Worm (Caenorhabditis elegans): ENCODE measurements around the gene srj-5.

Gene srj-5

ce11 chrV:654402-654801, 1.6 kb upstream of the srj-5 start, which contains the start of gene srj-6:
Gene srj-6, minus strand, starts transcription at chrV:654502.
- TF ChIP-seq Y75B8A.6 (GFP tag; IDR thresholded peaks at IDR 0.05) (no peak), nhr-111 (GFP tag; optimal IDR thresholded peaks at IDR 0.05) (no peak), rbr-2 (tag; optimal IDR thresholded peaks at IDR 0.05) (no peak), duxl-1 (tag; optimal IDR thresholded peaks at IDR 0.05; ENCODE audit: poor library complexity) (no peak), dve-1 (tag; optimal IDR thresholded peaks at IDR 0.05; ENCODE audit: insufficient read depth) (no peak), fos-1 (tag; optimal IDR thresholded peaks at IDR 0.05) (no peak), hif-1 (tag; optimal IDR thresholded peaks at IDR 0.05) (no peak), F44E2.7 (GFP tag; IDR thresholded peaks at IDR 0.05) (no peak), Y5F2A.4 (GFP tag; optimal IDR thresholded peaks at IDR 0.05) (no peak)

ce11 chrV:646888-647287, 6.0 kb downstream of the srj-5 start, which contains the start of gene ugt-42:
Gene ugt-42, plus strand, starts transcription at chrV:647188.
- TF ChIP-seq Y48G9A.11 (GFP tag; IDR thresholded peaks at IDR 0.05) (no peak), hmg-1.1 (GFP tag; IDR thresholded peaks at IDR 0.05) (no peak)

- TF ChIP-seq lin-15B (tag; optimal IDR thresholded peaks at IDR 0.05) (no peak), spr-3 (GFP tag; optimal IDR thresholded peaks at IDR 0.05) (no peak), mdl-1 (tag; optimal IDR thresholded peaks at IDR 0.05) (no peak), mep-1 (tag; optimal IDR thresholded peaks at IDR 0.05) (no peak), unc-62 (GFP tag; optimal IDR thresholded peaks at IDR 0.05 in 1 of 2) (no peak), unc-62 (tag; optimal IDR thresholded peaks at IDR 0.05) (no peak), fos-1 (tag; optimal IDR thresholded peaks at IDR 0.05) (no peak), ceh-32 (tag; optimal IDR thresholded peaks at IDR 0.05; ENCODE audit: poor library complexity) (no peak), Y5F2A.4 (GFP tag; optimal IDR thresholded peaks at IDR 0.05) (no peak), pha-4 (GFP tag; IDR thresholded peaks at IDR 0.05) (no peak), pha-4 (tag; optimal IDR thresholded peaks at IDR 0.05) (no peak), gei-8 (GFP tag; optimal IDR thresholded peaks at IDR 0.05) (no peak), F10B5.3 (tag; optimal IDR thresholded peaks at IDR 0.05) (no peak), lin-38 (GFP tag; IDR thresholded peaks at IDR 0.05) (no peak)
Measured at ce11 chrV:646129-646528, 6.7 kb downstream of the srj-5 start, which contains the start of gene F48G7.12. Gene F48G7.12, minus strand, starts transcription at chrV:646229.

- TF ChIP-seq nhr-11 (tag; optimal IDR thresholded peaks at IDR 0.05) (no peak), lim-7 (GFP tag; IDR thresholded peaks at IDR 0.05) (0 out of 2 replicates have a peak, but pooled peaks have one; percentile 3), hlh-30 (tag; optimal IDR thresholded peaks at IDR 0.05; ENCODE audit: insufficient read depth) (peak; percentile 58), hmg-1.1 (GFP tag; IDR thresholded peaks at IDR 0.05) (0 out of 2 replicates have a peak, but pooled peaks have one; percentile 39)
Measured at ce11 chrV:642750-643149, 10.1 kb downstream of the srj-5 start, which contains the start of gene nhr-190. Gene nhr-190, minus strand, starts transcription at chrV:642924.

- no peak for TF ChIP-seq dmd-6 (GFP tag; IDR thresholded peaks at IDR 0.05)
- TF ChIP-seq spr-1 (tag; optimal IDR thresholded peaks at IDR 0.05), result no peak
- no peak for TF ChIP-seq ama-1 (optimal IDR thresholded peaks at IDR 0.05)
- TF ChIP-seq vab-7 (GFP tag; IDR thresholded peaks at IDR 0.05), result no peak
- TF ChIP-seq ceh-20 (GFP tag; IDR thresholded peaks at IDR 0.05), result no peak
- no peak for TF ChIP-seq set-16 (GFP tag; IDR thresholded peaks at IDR 0.05)
- no peak for TF ChIP-seq zag-1 (tag; optimal IDR thresholded peaks at IDR 0.05)
- no peak for TF ChIP-seq lin-38 (GFP tag; IDR thresholded peaks at IDR 0.05)
- no peak for TF ChIP-seq hif-1 (tag; optimal IDR thresholded peaks at IDR 0.05)
Measured at ce11 chrV:638328-638727, 14.5 kb downstream of the srj-5 start, which contains the start of gene srj-37. Gene srj-37, plus strand, starts transcription at chrV:638628.

All from whole organism, L4 larva.